Worm (Caenorhabditis elegans): Measurements from ENCODE around the gene math-4.
"Not testable (repeated sequence)": the region's sequence is repeated elsewhere in the genome, so short reads cannot be mapped to it uniquely, and the experiment has no call there.

Gene math-4

DNA sequence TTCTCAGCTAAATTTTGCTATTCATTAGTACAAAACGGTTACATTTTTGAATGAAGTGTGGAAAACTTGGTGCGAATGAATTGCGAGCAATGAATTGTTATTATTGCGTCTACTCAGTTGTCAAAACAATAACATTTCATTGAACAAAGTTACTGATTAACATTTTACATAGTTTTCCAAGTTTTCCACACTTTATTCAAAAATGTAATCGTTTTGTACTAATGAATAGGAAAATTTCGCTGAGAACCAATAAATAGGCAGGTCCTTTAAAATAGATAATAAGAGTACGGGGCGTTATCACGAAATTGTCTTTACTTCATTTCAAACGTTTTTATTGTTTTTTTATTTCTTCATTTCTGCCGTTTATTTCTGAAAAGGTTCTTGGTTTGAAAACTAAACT, at the start of gene math-4:
math-4 (minus strand) TSS at position 101 of the 400 bp plus-strand sequence.
- no peak for TF ChIP-seq unc-62 (GFP tag; optimal IDR thresholded peaks at IDR 0.05)

ce11 chrII:1831883-1832388, 49.6 kb upstream of the math-4 start, which contains the start of gene math-39:
math-39 (plus strand) TSS chrII:1832338.
- no peak for TF ChIP-seq unc-62 (GFP tag; optimal IDR thresholded peaks at IDR 0.05)

- TF ChIP-seq unc-62 (GFP tag; optimal IDR thresholded peaks at IDR 0.05) = no peak
These were observed 47.9 kb upstream of the math-4 start, which contains the start of gene math-40 for ce11 chrII:1830182-1830682. math-40 (plus strand) TSS chrII:1830632.

DNA sequence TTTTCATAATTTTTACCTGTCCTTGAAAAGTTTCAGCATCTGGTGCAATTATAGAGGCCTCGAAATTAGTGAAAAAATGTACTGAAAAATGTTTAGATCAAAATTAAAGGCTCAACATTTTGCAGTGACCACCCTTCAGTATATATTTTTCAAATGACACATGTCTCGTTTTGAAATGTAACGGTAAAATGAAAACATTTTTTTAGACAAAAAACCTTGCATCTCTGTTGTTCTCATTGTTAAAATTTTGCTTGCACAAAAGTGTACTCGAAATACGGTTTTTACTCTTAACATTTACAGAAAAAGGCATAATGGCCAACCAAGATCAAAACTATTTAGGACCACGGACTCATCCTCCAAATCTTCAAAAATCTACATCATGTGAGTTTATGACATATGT, 42.0 kb upstream of the math-4 start, which contains the start of gene math-41:
math-41 (plus strand) TSS at position 301 of the 400 bp plus-strand sequence.
- not testable (repeated sequence) for TF ChIP-seq unc-62 (GFP tag; optimal IDR thresholded peaks at IDR 0.05)

ce11 chrII:1820774-1821173, 38.4 kb upstream of the math-4 start, which contains the start of gene fbxa-3:
fbxa-3 (minus strand) TSS chrII:1820874.
- TF ChIP-seq unc-62 (GFP tag; optimal IDR thresholded peaks at IDR 0.05) = no peak

- TF ChIP-seq unc-62 (GFP tag; optimal IDR thresholded peaks at IDR 0.05) = no peak
These were observed 37.7 kb upstream of the math-4 start, which contains the start of gene fbxc-19 for ce11 chrII:1819944-1820570. fbxc-19 (plus strand) TSS chrII:1820479.

DNA sequence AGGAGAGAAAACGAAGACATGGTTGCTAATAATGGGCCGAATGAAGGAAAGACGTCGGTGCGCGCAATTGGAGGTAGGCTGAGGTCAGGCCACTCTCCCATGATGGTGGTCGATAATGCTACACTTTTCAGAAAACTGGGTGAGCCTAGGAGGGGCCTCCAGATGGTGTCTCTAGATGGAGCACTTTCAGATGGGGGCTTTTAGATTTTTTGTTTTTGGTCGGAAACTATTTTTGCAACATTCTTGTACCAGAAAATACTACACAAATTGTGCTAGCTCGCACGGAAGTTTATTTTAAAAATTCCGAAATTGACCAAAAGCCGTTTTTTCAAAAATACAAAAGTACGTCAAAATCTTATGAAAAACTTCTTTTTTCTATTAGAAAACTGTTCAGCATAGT, 35.9 kb upstream of the math-4 start, which contains the start of gene fbxb-10:
fbxb-10 (minus strand) TSS at position 101 of the 400 bp plus-strand sequence.
- no peak for TF ChIP-seq unc-62 (GFP tag; optimal IDR thresholded peaks at IDR 0.05)

DNA sequence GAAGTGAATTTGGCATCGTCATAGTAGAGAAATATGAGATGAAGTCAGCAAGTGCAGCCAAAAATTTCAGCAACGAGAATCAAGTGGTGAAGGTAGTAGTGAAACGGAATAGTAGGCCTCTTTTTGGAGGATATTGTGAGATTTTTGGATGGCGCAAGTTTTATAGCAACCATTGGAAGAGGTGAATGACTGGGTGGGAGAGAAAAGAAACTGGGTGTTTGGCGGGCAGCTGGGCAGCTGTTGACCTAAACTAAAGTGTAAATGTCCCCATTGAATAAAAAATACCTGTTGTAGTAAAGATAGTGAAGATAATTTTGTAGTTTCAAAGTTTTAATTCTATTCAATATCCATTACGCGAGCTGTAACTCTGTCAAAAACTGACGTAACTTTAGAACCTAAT, 33.7 kb upstream of the math-4 start:
- no peak for TF ChIP-seq unc-62 (GFP tag; optimal IDR thresholded peaks at IDR 0.05)

- no peak for TF ChIP-seq unc-62 (GFP tag; optimal IDR thresholded peaks at IDR 0.05)
These were observed 25.8 kb upstream of the math-4 start, which contains the start of gene C08F1.8 for ce11 chrII:1808217-1808616. C08F1.8 (minus strand) TSS chrII:1808317.

- TF ChIP-seq unc-62 (GFP tag; optimal IDR thresholded peaks at IDR 0.05) = no peak
These were observed 24.0 kb upstream of the math-4 start, which contains the start of gene C08F1.12 for ce11 chrII:1806358-1806757. C08F1.12 (minus strand) TSS chrII:1806458.

DNA sequence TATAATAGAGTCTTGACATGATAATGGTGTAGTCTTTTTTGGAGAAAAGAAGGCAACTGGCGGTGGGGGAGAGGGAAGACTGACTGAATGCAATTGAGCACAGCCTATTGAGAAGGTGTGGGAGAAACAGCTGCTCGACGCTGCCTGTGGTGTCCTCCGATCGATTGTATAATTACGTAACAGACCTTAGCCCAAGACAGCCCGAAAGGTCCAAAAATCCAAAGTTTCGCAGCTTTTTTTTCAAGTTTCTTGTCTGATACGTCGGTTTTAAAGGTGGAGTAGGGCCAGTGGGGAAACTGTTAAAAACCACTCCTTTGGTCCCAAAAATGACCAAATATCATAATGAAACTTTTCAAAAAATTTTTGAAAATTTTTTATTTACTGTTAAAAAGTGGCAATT, 5.7 kb upstream of the math-4 start, which contains the start of the genes C08F1.6 and fbxb-13:
C08F1.6 (minus strand) TSS at position 101 of the 400 bp plus-strand sequence.
fbxb-13 (plus strand) TSS at position 191 of the 400 bp plus-strand sequence.
- no peak for TF ChIP-seq unc-62 (GFP tag; optimal IDR thresholded peaks at IDR 0.05)

ce11 chrII:1787208-1787607, 4.8 kb upstream of the math-4 start:
- TF ChIP-seq unc-62 (GFP tag; optimal IDR thresholded peaks at IDR 0.05) = no peak

- TF ChIP-seq unc-62 (GFP tag; optimal IDR thresholded peaks at IDR 0.05) = no peak
These were observed 3.8 kb upstream of the math-4 start, which contains the start of gene C08F1.10 for ce11 chrII:1786209-1786608. C08F1.10 (minus strand) TSS chrII:1786309.

DNA sequence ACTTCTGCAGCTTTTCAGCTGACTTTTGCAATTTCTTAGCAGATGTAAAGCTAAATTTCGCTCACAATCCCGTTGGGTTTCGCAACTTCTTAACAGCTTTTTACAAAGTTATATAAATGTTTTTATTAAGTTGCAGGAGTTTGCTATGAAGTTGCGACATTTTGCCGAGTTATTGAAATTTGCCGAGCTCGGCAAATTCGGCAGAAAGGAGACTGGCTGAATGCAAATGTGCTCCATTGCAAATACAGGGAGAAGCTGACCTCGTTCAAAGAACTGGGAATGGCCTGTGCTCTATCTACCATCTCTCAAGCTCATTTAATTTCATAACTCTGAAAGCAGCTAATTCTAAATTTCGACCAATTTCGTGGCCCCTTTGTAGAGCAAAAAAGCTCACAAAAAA, 2.4 kb upstream of the math-4 start, which contains the start of gene C08F1.11:
C08F1.11 (minus strand) TSS at position 101 of the 400 bp plus-strand sequence.
- TF ChIP-seq unc-62 (GFP tag; optimal IDR thresholded peaks at IDR 0.05) = no peak

ce11 chrII:1775234-1775633, 7.1 kb downstream of the math-4 start, which contains the start of gene F36H5.14:
F36H5.14 (plus strand) TSS chrII:1775534.
- not testable (repeated sequence) for TF ChIP-seq unc-62 (GFP tag; optimal IDR thresholded peaks at IDR 0.05)

- TF ChIP-seq unc-62 (GFP tag; optimal IDR thresholded peaks at IDR 0.05) = no peak
These were observed 10.6 kb downstream of the math-4 start, which contains the start of gene math-3 for ce11 chrII:1771785-1772184. math-3 (plus strand) TSS chrII:1772085.
